Worm (Caenorhabditis elegans) whole organism, L3 larva: ENCODE data around the gene Y41G9A.10.
A peak's percentile ranks its signal among the peaks of the same experiment; 100 is the strongest.

Source experiments
- ama-1 ChIP-seq: fragments of 150-350 bp; optimal IDR thresholded peaks from 2 replicates; lab custom pipeline; 2018
- ceh-82 ChIP-seq: fragments of 150-350 bp; optimal IDR thresholded peaks from 2 replicates; lab custom pipeline; 2014; ENCODE audit warnings: missing biosample characterization, missing genetic modification characterization
- elt-2 ChIP-seq: sonication (generic microtip); optimal IDR thresholded peaks from 2 replicates; lab custom pipeline; 2016; ENCODE audit warnings: missing genetic modification reagents, mild to moderate bottlenecking, missing genetic modification characterization, missing compliant biosample characterization
- elt-3 ChIP-seq, 3 experiments: fragments of 150-350 bp in 1 of 3; sonication (generic microtip) in 2 of 3; optimal IDR thresholded peaks; 2 replicates in 2 of 3; 4 replicates in 1 of 3; lab custom pipeline; 2014 to 2017; ENCODE audit warnings: missing biosample characterization in 3 of 3, missing genetic modification characterization in 3 of 3
- lin-39 ChIP-seq: fragments of 150-350 bp; optimal IDR thresholded peaks from 2 replicates; lab custom pipeline; 2018; ENCODE audit warnings: missing biosample characterization, missing genetic modification reagents, missing genetic modification characterization
- lsy-12 ChIP-seq: sonication (generic microtip); optimal IDR thresholded peaks from 2 replicates; lab custom pipeline; 2016; ENCODE audit warnings: mild to moderate bottlenecking, missing genetic modification characterization, missing compliant biosample characterization
- nhr-11 ChIP-seq: fragments of 150-350 bp; optimal IDR thresholded peaks from 2 replicates; lab custom pipeline; 2014; ENCODE audit warnings: missing biosample characterization, missing genetic modification characterization
- nhr-28 ChIP-seq: fragments of 150-350 bp; optimal IDR thresholded peaks from 2 replicates; lab custom pipeline; 2014; ENCODE audit warnings: missing biosample characterization, missing genetic modification characterization
- pha-4 ChIP-seq: fragments of 150-350 bp; optimal IDR thresholded peaks from 2 replicates; lab custom pipeline; 2014; ENCODE audit warnings: missing biosample characterization, missing genetic modification reagents, missing genetic modification characterization
- snpc-4 ChIP-seq: fragments of 150-350 bp; optimal IDR thresholded peaks from 2 replicates; lab custom pipeline; 2014; ENCODE audit warnings: missing biosample characterization, missing genetic modification characterization
- unc-39 ChIP-seq: sonication (generic microtip); optimal IDR thresholded peaks from 4 replicates; lab custom pipeline; 2017; ENCODE audit warnings: missing biosample characterization, missing genetic modification characterization
- ztf-4 ChIP-seq: fragments of 150-350 bp; optimal IDR thresholded peaks from 2 replicates; lab custom pipeline; 2014; ENCODE audit warnings: missing biosample characterization, missing genetic modification characterization

- TF ChIP-seq ama-1 (lab: Kevin White, UChicago) (no peak), nhr-11 (tag; lab: Kevin White, UChicago) (no peak), lin-39 (tag; lab: Kevin White, UChicago) (no peak), snpc-4 (tag; lab: Kevin White, UChicago) (no peak), elt-3 (tag; optimal IDR thresholded peaks at IDR 0.05; lab: Kevin White, UChicago) (no peak), lsy-12 (tag; lab: Kevin White, UChicago) (no peak), nhr-28 (no peak), pha-4 (tag; lab: Kevin White, UChicago) (peak; percentile 24), unc-39 (no peak), elt-2 (peak; percentile 89), ceh-82 (tag; lab: Kevin White, UChicago) (no peak), ztf-4 (tag; lab: Kevin White, UChicago) (no peak)
These were observed 14.5 kb downstream of the Y41G9A.10 start for ce11 chrX:2931852-2932251.
